Worm (Caenorhabditis elegans): ENCODE measurements around the gene nspc-20.

nspc-20 gene

DNA sequence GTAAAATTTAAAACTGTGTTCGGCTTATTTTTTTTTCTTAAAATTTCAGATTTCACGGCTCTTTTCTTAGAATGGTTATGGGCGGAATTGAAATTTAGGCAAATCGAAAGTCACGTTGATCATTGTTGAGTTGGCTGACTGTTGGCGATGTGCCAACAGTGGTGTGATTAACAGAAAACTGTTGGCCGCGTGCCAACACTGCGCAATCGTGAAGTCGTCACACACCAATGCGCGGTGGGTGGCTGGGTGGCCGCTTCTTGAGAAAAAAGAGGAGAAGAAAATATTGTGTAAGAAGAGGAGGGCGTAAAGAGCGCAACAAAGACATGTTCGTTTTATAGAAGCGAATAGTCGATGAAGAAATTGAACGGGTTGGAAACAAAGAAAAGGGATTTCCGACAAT, 38.9 kb downstream of the nspc-20 start:
- no peak for TF ChIP-seq elt-1 (tag; optimal IDR thresholded peaks at IDR 0.05; ENCODE audit: borderline replicate concordance, insufficient read depth)
- TF ChIP-seq cnd-1 (tag; optimal IDR thresholded peaks at IDR 0.05) = peak; percentile 55
- TF ChIP-seq hlh-1 (tag; optimal IDR thresholded peaks at IDR 0.05) = no peak
- peak; percentile 70 for TF ChIP-seq ceh-39 (tag; optimal IDR thresholded peaks at IDR 0.05)
- TF ChIP-seq mep-1 (tag; optimal IDR thresholded peaks at IDR 0.05) = peak; percentile 38
- peak; percentile 23 for TF ChIP-seq zip-8 (tag; optimal IDR thresholded peaks at IDR 0.05)
- no peak for TF ChIP-seq ztf-11 (tag; optimal IDR thresholded peaks at IDR 0.05)
- TF ChIP-seq mls-2 (tag; optimal IDR thresholded peaks at IDR 0.05) = peak; percentile 22

DNA sequence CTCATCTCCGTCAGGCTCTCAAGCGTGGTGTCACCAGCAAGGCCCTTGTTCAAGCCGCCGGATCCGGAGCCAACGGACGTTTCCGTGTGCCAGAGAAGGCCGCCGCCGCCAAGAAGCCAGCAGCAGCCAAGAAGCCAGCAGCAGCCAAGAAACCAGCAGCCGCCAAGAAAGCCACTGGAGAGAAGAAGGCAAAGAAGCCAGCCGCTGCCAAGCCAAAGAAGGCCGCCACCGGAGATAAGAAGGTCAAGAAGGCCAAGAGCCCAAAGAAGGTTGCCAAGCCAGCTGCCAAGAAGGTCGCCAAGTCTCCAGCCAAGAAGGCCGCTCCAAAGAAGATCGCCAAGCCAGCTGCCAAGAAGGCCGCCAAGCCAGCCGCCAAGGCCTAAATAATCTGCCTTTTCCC, 39.5 kb downstream of the nspc-20 start:
- no peak for TF ChIP-seq ham-2 (GFP tag; optimal IDR thresholded peaks at IDR 0.05)
- no peak for TF ChIP-seq flh-1 (GFP tag; optimal IDR thresholded peaks at IDR 0.05)
- no peak for TF ChIP-seq ceh-43 (GFP tag; optimal IDR thresholded peaks at IDR 0.05)
- TF ChIP-seq lsy-2 (tag; optimal IDR thresholded peaks at IDR 0.05) = no peak
- TF ChIP-seq blmp-1 (tag; optimal IDR thresholded peaks at IDR 0.05) = no peak
- no peak for TF ChIP-seq M03D4.4 (tag; optimal IDR thresholded peaks at IDR 0.05)
- TF ChIP-seq bed-3 (GFP tag; optimal IDR thresholded peaks at IDR 0.05) = no peak
- TF ChIP-seq snpc-4 (tag; optimal IDR thresholded peaks at IDR 0.05) = no peak
- TF ChIP-seq ceh-39 (tag; optimal IDR thresholded peaks at IDR 0.05) = no peak

DNA sequence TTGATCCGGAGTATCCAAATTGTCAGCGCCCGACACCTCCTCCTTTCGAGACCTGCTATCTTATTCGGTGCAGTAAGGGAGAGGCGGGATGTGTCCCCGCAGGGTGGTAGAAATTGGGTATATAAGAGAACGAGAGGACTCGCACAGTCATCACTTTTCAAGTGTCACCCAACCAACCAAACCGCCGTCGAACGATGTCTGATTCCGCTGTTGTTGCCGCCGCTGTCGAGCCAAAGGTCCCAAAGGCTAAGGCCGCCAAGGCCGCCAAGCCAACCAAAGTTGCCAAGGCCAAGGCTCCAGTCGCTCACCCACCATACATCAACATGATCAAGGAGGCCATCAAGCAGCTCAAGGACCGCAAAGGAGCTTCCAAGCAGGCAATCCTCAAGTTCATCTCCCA, 40.1 kb downstream of the nspc-20 start, which contains the start of gene his-24:
TSS of gene his-24 (plus strand) at position 150 of the 400 bp plus-strand sequence.
- TF ChIP-seq ces-1 (GFP tag; optimal IDR thresholded peaks at IDR 0.05) = peak; percentile 37
- TF ChIP-seq hlh-1 (tag; optimal IDR thresholded peaks at IDR 0.05) = peak; percentile 35
- TF ChIP-seq mls-2 (tag; optimal IDR thresholded peaks at IDR 0.05) = peak; percentile 47
- TF ChIP-seq tbx-8 (GFP tag; optimal IDR thresholded peaks at IDR 0.05) = no peak
- peak; percentile 38 for TF ChIP-seq sptf-1 (tag; optimal IDR thresholded peaks at IDR 0.05)
- no peak for TF ChIP-seq ham-2 (GFP tag; optimal IDR thresholded peaks at IDR 0.05)
- peak; percentile 51 for TF ChIP-seq ceh-83 (GFP tag; optimal IDR thresholded peaks at IDR 0.05)
- TF ChIP-seq nhr-28 (tag; optimal IDR thresholded peaks at IDR 0.05) = no peak
- no peak for TF ChIP-seq nhr-76 (tag; optimal IDR thresholded peaks at IDR 0.05)
- peak; percentile 61 for TF ChIP-seq ceh-39 (tag; optimal IDR thresholded peaks at IDR 0.05)
- TF ChIP-seq lsy-2 (tag; optimal IDR thresholded peaks at IDR 0.05) = peak; percentile 44
- TF ChIP-seq nhr-237 (tag; optimal IDR thresholded peaks at IDR 0.05) = no peak
- TF ChIP-seq nhr-2 (tag; optimal IDR thresholded peaks at IDR 0.05) = no peak
- peak; percentile 87 for TF ChIP-seq mep-1 (tag; optimal IDR thresholded peaks at IDR 0.05)
- TF ChIP-seq lin-32 (GFP tag; optimal IDR thresholded peaks at IDR 0.05) = peak; percentile 5
- no peak for TF ChIP-seq mab-5 (tag; optimal IDR thresholded peaks at IDR 0.05)
- peak; percentile 26 for TF ChIP-seq unc-120 (tag; optimal IDR thresholded peaks at IDR 0.05; ENCODE audit: poor library complexity, severe bottlenecking)
- TF ChIP-seq zip-8 (tag; optimal IDR thresholded peaks at IDR 0.05) = peak; percentile 6
- peak; percentile 75 for TF ChIP-seq lin-13 (tag; optimal IDR thresholded peaks at IDR 0.05)
- peak; percentile 25 for TF ChIP-seq drap-1 (GFP tag; optimal IDR thresholded peaks at IDR 0.05)
- TF ChIP-seq cnd-1 (tag; optimal IDR thresholded peaks at IDR 0.05) = peak; percentile 59
- TF ChIP-seq pha-4 (tag; optimal IDR thresholded peaks at IDR 0.05) = peak; percentile 66
- TF ChIP-seq unc-62 (GFP tag; optimal IDR thresholded peaks at IDR 0.05) = peak; percentile 29
- TF ChIP-seq M03D4.4 (tag; optimal IDR thresholded peaks at IDR 0.05) = peak; percentile 36
- peak; percentile 64 for TF ChIP-seq ztf-11 (tag; optimal IDR thresholded peaks at IDR 0.05)
- TF ChIP-seq sem-2 (GFP tag; optimal IDR thresholded peaks at IDR 0.05) = no peak

DNA sequence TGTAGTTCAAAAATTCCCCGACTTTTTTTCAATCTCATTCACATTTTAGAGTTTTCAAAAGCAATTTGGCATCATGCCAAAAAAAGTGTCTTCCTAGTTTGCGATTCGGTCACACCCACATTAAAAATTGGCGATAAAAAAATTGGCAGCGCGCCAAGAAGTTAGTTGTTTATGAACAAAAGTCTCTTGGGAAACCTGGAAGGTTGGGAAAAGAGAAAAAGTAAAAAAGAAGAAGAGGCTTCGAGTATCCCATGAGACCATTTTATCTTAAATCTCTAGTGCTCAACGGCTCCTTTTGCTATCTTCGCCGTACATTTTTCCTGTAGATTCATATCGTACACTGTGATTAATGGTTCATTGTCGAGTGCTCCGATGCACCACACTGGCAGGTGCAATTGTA, 42.2 kb downstream of the nspc-20 start:
- no peak for TF ChIP-seq unc-39 (tag; optimal IDR thresholded peaks at IDR 0.05)
- TF ChIP-seq nhr-12 (tag; optimal IDR thresholded peaks at IDR 0.05) = no peak
- no peak for TF ChIP-seq pha-4 (tag; optimal IDR thresholded peaks at IDR 0.05)
- no peak for TF ChIP-seq nhr-2 (tag; optimal IDR thresholded peaks at IDR 0.05)

DNA sequence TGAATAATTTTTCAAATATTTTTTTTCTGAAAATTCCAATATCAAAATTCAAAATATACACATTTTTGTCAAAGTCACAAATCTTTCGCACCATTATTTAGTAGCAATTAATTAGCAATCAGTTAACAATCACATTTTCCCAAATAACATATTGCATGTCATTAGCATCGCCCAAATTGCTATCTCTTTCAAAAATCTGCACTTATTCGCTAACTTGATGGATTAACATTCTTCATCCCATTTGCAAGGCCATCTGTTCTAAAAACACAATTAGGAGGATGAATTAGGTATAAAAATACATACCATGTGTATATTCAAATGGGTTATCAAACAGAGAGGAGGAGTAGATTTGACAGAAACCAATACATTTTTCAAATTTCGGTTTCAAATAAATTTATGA, 42.7 kb downstream of the nspc-20 start:
- TF ChIP-seq unc-62 (GFP tag; optimal IDR thresholded peaks at IDR 0.05) (peak; percentile 28), bed-3 (GFP tag; optimal IDR thresholded peaks at IDR 0.05) (no peak), unc-120 (tag; optimal IDR thresholded peaks at IDR 0.05; ENCODE audit: poor library complexity, severe bottlenecking) (no peak), unc-39 (tag; optimal IDR thresholded peaks at IDR 0.05) (no peak), ham-2 (GFP tag; optimal IDR thresholded peaks at IDR 0.05) (no peak), cnd-1 (tag; optimal IDR thresholded peaks at IDR 0.05) (peak; percentile 74), nhr-12 (tag; optimal IDR thresholded peaks at IDR 0.05) (no peak), hlh-1 (tag; optimal IDR thresholded peaks at IDR 0.05) (no peak), nhr-2 (tag; optimal IDR thresholded peaks at IDR 0.05) (no peak), sptf-1 (tag; optimal IDR thresholded peaks at IDR 0.05) (no peak), mls-2 (tag; optimal IDR thresholded peaks at IDR 0.05) (peak; percentile 26), nhr-237 (tag; optimal IDR thresholded peaks at IDR 0.05) (no peak), lin-32 (GFP tag; optimal IDR thresholded peaks at IDR 0.05) (no peak), pha-4 (tag; optimal IDR thresholded peaks at IDR 0.05) (no peak), M03D4.4 (tag; optimal IDR thresholded peaks at IDR 0.05) (no peak), lsy-2 (tag; optimal IDR thresholded peaks at IDR 0.05) (no peak), snpc-4 (tag; optimal IDR thresholded peaks at IDR 0.05) (no peak), lin-13 (tag; optimal IDR thresholded peaks at IDR 0.05) (no peak), blmp-1 (tag; optimal IDR thresholded peaks at IDR 0.05) (no peak), elt-1 (tag; optimal IDR thresholded peaks at IDR 0.05; ENCODE audit: borderline replicate concordance, insufficient read depth) (peak; percentile 40), ceh-83 (GFP tag; optimal IDR thresholded peaks at IDR 0.05) (no peak), ceh-39 (tag; optimal IDR thresholded peaks at IDR 0.05) (no peak), nhr-76 (tag; optimal IDR thresholded peaks at IDR 0.05) (no peak), mab-5 (tag; optimal IDR thresholded peaks at IDR 0.05) (peak; percentile 13), elt-3 (tag; optimal IDR thresholded peaks at IDR 0.05) (no peak), zip-8 (tag; optimal IDR thresholded peaks at IDR 0.05) (no peak), drap-1 (GFP tag; optimal IDR thresholded peaks at IDR 0.05) (no peak), sem-2 (GFP tag; optimal IDR thresholded peaks at IDR 0.05) (no peak), mep-1 (tag; optimal IDR thresholded peaks at IDR 0.05) (no peak), flh-1 (GFP tag; optimal IDR thresholded peaks at IDR 0.05) (no peak), ces-1 (GFP tag; optimal IDR thresholded peaks at IDR 0.05) (peak; percentile 94), nhr-28 (tag; optimal IDR thresholded peaks at IDR 0.05) (no peak), ztf-11 (tag; optimal IDR thresholded peaks at IDR 0.05) (no peak), tbx-8 (GFP tag; optimal IDR thresholded peaks at IDR 0.05) (no peak), ceh-43 (GFP tag; optimal IDR thresholded peaks at IDR 0.05) (no peak)
